Worm (Caenorhabditis elegans): ENCODE results near the gene grl-22.

The grl-22 gene

ce11 chrIII:5442711-5443253 is 29.0 kb upstream of the grl-22 start, which contains the start of the genes T24G10.2 and disl-2 (continued):
- TF ChIP-seq lin-54 (GFP tag; optimal IDR thresholded peaks at IDR 0.05) (peak; percentile 17), lsl-1 (GFP tag; optimal IDR thresholded peaks at IDR 0.05) (peak; percentile 86), snpc-1.1 (tag; optimal IDR thresholded peaks at IDR 0.05; ENCODE audit: insufficient read depth) (no peak), atf-7 (tag; optimal IDR thresholded peaks at IDR 0.05) (no peak), mcd-1 (GFP tag; IDR thresholded peaks at IDR 0.05) (no peak), let-526 (GFP tag; IDR thresholded peaks at IDR 0.05) (no peak), hlh-26 (GFP tag; conservative IDR thresholded peaks at IDR 0.05) (no peak), akir-1 (GFP tag; optimal IDR thresholded peaks at IDR 0.05) (no peak), nfya-1 (tag; optimal IDR thresholded peaks at IDR 0.05; ENCODE audit: borderline replicate concordance, insufficient read depth) (no peak), athp-1 (tag; optimal IDR thresholded peaks at IDR 0.05) (no peak), snpc-1.3 (tag; optimal IDR thresholded peaks at IDR 0.05; ENCODE audit: insufficient read depth) (no peak), chd-7 (tag; optimal IDR thresholded peaks at IDR 0.05) (no peak), fkh-3 (tag; optimal IDR thresholded peaks at IDR 0.05) (no peak), somi-1 (GFP tag; optimal IDR thresholded peaks at IDR 0.05) (no peak), B0336.3 (GFP tag; IDR thresholded peaks at IDR 0.05) (no peak), T26A5.8 (tag; optimal IDR thresholded peaks at IDR 0.05) (no peak), lin-40 (tag; optimal IDR thresholded peaks at IDR 0.05) (no peak), ekl-4 (GFP tag; IDR thresholded peaks at IDR 0.05) (no peak), nhr-120 (GFP tag; IDR thresholded peaks at IDR 0.05) (no peak), ZK185.1 (tag; optimal IDR thresholded peaks at IDR 0.05; ENCODE audit: poor library complexity, severe bottlenecking) (no peak)

ce11 chrIII:5440540-5440939 is 26.7 kb upstream of the grl-22 start, which contains the start of gene W03A5.6:
Gene W03A5.6, minus strand, starts transcription at chrIII:5440640.
- no peak for TF ChIP-seq ztf-26 (tag; optimal IDR thresholded peaks at IDR 0.05)
- no peak for TF ChIP-seq tbp1 (GFP tag; optimal IDR thresholded peaks at IDR 0.05)
- TF ChIP-seq lin-26 (GFP tag; IDR thresholded peaks at IDR 0.05) = no peak
- TF ChIP-seq snpc-3.4 (tag; optimal IDR thresholded peaks at IDR 0.05) = no peak
- TF ChIP-seq egl-18 (GFP tag; IDR thresholded peaks at IDR 0.05) = no peak
- no peak for TF ChIP-seq hlh-26 (GFP tag; conservative IDR thresholded peaks at IDR 0.05)
- TF ChIP-seq F22D6.2 (tag; optimal IDR thresholded peaks at IDR 0.05) = no peak
- TF ChIP-seq F49E8.2 (tag; optimal IDR thresholded peaks at IDR 0.05; ENCODE audit: insufficient read depth) = no peak
- TF ChIP-seq pha-4 (tag; optimal IDR thresholded peaks at IDR 0.05) = no peak
- no peak for TF ChIP-seq unc-130 (GFP tag; optimal IDR thresholded peaks at IDR 0.05)

- TF ChIP-seq D2030.7 (GFP tag; IDR thresholded peaks at IDR 0.05) (no peak), cebp-1 (GFP tag; IDR thresholded peaks at IDR 0.05) (no peak), cebp-1 (tag; optimal IDR thresholded peaks at IDR 0.05) (no peak), ceh-58 (GFP tag; IDR thresholded peaks at IDR 0.05) (no peak), tbp1 (GFP tag; optimal IDR thresholded peaks at IDR 0.05) (no peak), mcd-1 (GFP tag; IDR thresholded peaks at IDR 0.05) (no peak), ceh-100 (GFP tag; IDR thresholded peaks at IDR 0.05) (no peak), ekl-4 (GFP tag; IDR thresholded peaks at IDR 0.05) (no peak), aptf-3 (GFP tag; IDR thresholded peaks at IDR 0.05) (no peak), K12H6.12 (tag; optimal IDR thresholded peaks at IDR 0.05) (no peak), nhr-80 (tag; optimal IDR thresholded peaks at IDR 0.05) (peak; percentile 67), hrde-1 (tag; optimal IDR thresholded peaks at IDR 0.05; ENCODE audit: borderline replicate concordance) (no peak), ztf-28 (GFP tag; IDR thresholded peaks at IDR 0.05) (0 out of 2 replicates have a peak, but pooled peaks have one; percentile 4), Y56A3A.18 (GFP tag; IDR thresholded peaks at IDR 0.05) (no peak)
Observed at ce11 chrIII:5438064-5438463, 24.3 kb upstream of the grl-22 start.

All from whole organism, young adult.